Worm (Caenorhabditis elegans): ENCODE data around the gene nlf-1.

nlf-1 gene

DNA sequence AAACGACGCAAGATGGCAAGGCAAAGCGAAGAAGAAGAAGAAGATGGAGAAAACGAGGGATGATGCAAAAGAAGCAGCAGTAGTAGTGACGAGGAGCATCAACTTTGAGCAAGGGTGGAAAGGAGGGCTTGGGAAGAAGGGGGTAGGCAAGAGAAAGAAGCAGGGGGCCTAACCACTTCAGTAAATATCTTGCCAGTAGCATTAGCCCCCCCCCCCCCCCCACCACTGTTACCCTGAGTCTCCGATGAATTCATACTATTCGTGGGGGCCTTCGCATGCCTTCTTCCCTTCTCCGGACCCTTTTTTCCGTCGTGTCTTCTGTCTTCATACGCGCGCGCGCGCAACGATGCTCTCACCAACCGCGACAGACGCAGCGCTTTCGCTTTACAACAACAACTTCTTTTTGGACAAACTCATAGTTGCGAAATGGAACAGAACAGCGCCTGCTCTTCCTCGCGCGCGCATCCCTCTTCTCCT is 4.5 kb upstream of the nlf-1 start:
- TF ChIP-seq attf-5 (GFP tag; optimal IDR thresholded peaks at IDR 0.05) (peak; percentile 10), ztf-25 (GFP tag; IDR thresholded peaks at IDR 0.05) (no peak), egrh-3 (GFP tag; IDR thresholded peaks at IDR 0.05) (peak; percentile 82; the same call in 1 of the 2 replicates), ets-4 (GFP tag; optimal IDR thresholded peaks at IDR 0.05) (no peak), xnd-1 (tag; optimal IDR thresholded peaks at IDR 0.05) (no peak), aptf-3 (GFP tag; IDR thresholded peaks at IDR 0.05) (no peak), K12H6.12 (tag; optimal IDR thresholded peaks at IDR 0.05) (peak; percentile 62), B0035.1 (tag; optimal IDR thresholded peaks at IDR 0.05) (no peak), K11D2.4 (GFP tag; IDR thresholded peaks at IDR 0.05) (0 out of 2 replicates have a peak, but pooled peaks have one; percentile 17), nhr-80 (tag; optimal IDR thresholded peaks at IDR 0.05) (no peak), snpc-3.4 (tag; optimal IDR thresholded peaks at IDR 0.05) (no peak), C17E4.6 (GFP tag; IDR thresholded peaks at IDR 0.05) (no peak), ztf-26 (tag; optimal IDR thresholded peaks at IDR 0.05) (peak; percentile 2), C06A6.2 (GFP tag; conservative IDR thresholded peaks at IDR 0.05) (no peak), cebp-1 (GFP tag; IDR thresholded peaks at IDR 0.05) (peak; percentile 47; the same call in 1 of the 2 replicates), cebp-1 (tag; optimal IDR thresholded peaks at IDR 0.05) (peak; percentile 84), nfyb-1 (GFP tag; IDR thresholded peaks at IDR 0.05) (no peak), zfh-2 (GFP tag; conservative IDR thresholded peaks at IDR 0.05) (peak; percentile 97), let-526 (GFP tag; IDR thresholded peaks at IDR 0.05) (no peak), madf-10 (tag; optimal IDR thresholded peaks at IDR 0.05) (no peak), mcd-1 (GFP tag; IDR thresholded peaks at IDR 0.05) (peak; percentile 42), ceh-58 (GFP tag; IDR thresholded peaks at IDR 0.05) (no peak), pha-4 (tag; optimal IDR thresholded peaks at IDR 0.05) (no peak), F49E8.2 (tag; optimal IDR thresholded peaks at IDR 0.05; ENCODE audit: insufficient read depth) (no peak), ceh-40 (GFP tag; IDR thresholded peaks at IDR 0.05) (no peak), ceh-100 (GFP tag; IDR thresholded peaks at IDR 0.05) (no peak), sdz-38 (tag; optimal IDR thresholded peaks at IDR 0.05) (no peak), hrde-1 (tag; optimal IDR thresholded peaks at IDR 0.05; ENCODE audit: borderline replicate concordance) (no peak), hmg-20 (GFP tag; IDR thresholded peaks at IDR 0.05) (no peak), attf-6 (GFP tag; IDR thresholded peaks at IDR 0.05) (no peak), ceh-27 (GFP tag; optimal IDR thresholded peaks at IDR 0.05) (peak; percentile 10), aptf-2 (GFP tag; conservative IDR thresholded peaks at IDR 0.05) (no peak), snpc-1.3 (tag; optimal IDR thresholded peaks at IDR 0.05; ENCODE audit: insufficient read depth) (no peak), somi-1 (GFP tag; optimal IDR thresholded peaks at IDR 0.05) (peak; percentile 28), dox-1 (GFP tag; IDR thresholded peaks at IDR 0.05) (0 out of 2 replicates have a peak, but pooled peaks have one; percentile 6), F39B2.1 (GFP tag; IDR thresholded peaks at IDR 0.05) (no peak), lir-1 (GFP tag; conservative IDR thresholded peaks at IDR 0.05) (no peak)

ce11 chrX:1018586-1018985 is 1.2 kb upstream of the nlf-1 start:
- TF ChIP-seq Y53G8AR.9 (GFP tag; conservative IDR thresholded peaks at IDR 0.05) (no peak), rpc-1 (optimal IDR thresholded peaks at IDR 0.05) (no peak), rpc-1 (tag; optimal IDR thresholded peaks at IDR 0.05) (no peak), mel-28 (tag; optimal IDR thresholded peaks at IDR 0.05; ENCODE audit: borderline replicate concordance) (no peak), F23B12.7 (tag; optimal IDR thresholded peaks at IDR 0.05; ENCODE audit: insufficient read depth) (no peak), K11D2.4 (GFP tag; IDR thresholded peaks at IDR 0.05) (no peak), madf-6 (GFP tag; IDR thresholded peaks at IDR 0.05) (no peak), nhr-27 (tag; optimal IDR thresholded peaks at IDR 0.05) (no peak), mxl-1 (tag; optimal IDR thresholded peaks at IDR 0.05) (no peak), pbrm-1 (GFP tag; IDR thresholded peaks at IDR 0.05) (no peak), egrh-3 (GFP tag; IDR thresholded peaks at IDR 0.05) (no peak), D2030.7 (GFP tag; IDR thresholded peaks at IDR 0.05) (no peak), dox-1 (GFP tag; IDR thresholded peaks at IDR 0.05) (0 out of 2 replicates have a peak, but pooled peaks have one; percentile 35), F39B2.1 (GFP tag; IDR thresholded peaks at IDR 0.05) (no peak), rec-8 (tag; optimal IDR thresholded peaks at IDR 0.05) (no peak), let-607 (tag; optimal IDR thresholded peaks at IDR 0.05) (no peak), ets-4 (GFP tag; optimal IDR thresholded peaks at IDR 0.05) (no peak), aptf-2 (GFP tag; conservative IDR thresholded peaks at IDR 0.05) (no peak)

Measured in whole organism, young adult.